Fruit fly (Drosophila melanogaster) whole organism, wandering third instar larva: Measurements from ENCODE around the gene CG1812.

ENCODE experiments used
- jim ChIP-seq: fragments of 175-275, 200-325 bp; sonication (Bioruptor generic); optimal IDR thresholded peaks from 2 replicates; lab custom pipeline; 2016; ENCODE audit warnings: missing biosample characterization, mild to moderate bottlenecking, missing genetic modification characterization
- lola ChIP-seq: fragments of >200 bp; optimal IDR thresholded peaks from 2 replicates; lab custom pipeline; 2017; ENCODE audit warnings: missing biosample characterization, missing genetic modification characterization

DNA sequence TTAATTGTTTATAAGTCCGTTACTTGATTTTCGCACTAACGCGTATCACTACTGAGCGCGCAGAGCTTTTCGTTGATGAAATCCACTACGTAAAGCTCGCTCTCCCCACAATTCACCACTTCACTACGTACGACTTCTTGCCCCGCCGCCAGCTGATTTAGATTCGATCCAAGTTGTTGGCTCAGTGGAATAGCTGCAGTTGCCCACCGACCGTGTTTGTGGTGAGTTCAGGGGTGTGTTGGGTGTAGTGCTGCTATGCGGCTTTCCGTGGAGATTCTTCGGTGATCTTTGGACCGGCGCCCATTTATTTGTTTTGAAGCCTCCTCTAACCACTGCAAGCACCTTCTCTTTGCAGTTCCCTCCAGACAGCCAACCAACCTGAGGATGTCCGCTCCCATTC is 43.2 kb upstream of the CG1812 start:
- TF ChIP-seq lola (no peak), jim (no peak)
